Worm (Caenorhabditis elegans) whole organism, L4 larva: Measurements from ENCODE around the gene nas-4.

ENCODE experiments used
- aly-2 ChIP-seq: sonication (generic microtip); optimal IDR thresholded peaks from 2 replicates; lab custom pipeline; 2018; ENCODE audit warnings: missing biosample characterization, missing genetic modification characterization
- lin-39 ChIP-seq: fragments of 150-350 bp; optimal IDR thresholded peaks from 2 replicates; lab custom pipeline; 2014; ENCODE audit warnings: missing biosample characterization, missing genetic modification reagents, missing genetic modification characterization
- nhr-77 ChIP-seq: fragments of 150-350 bp; optimal IDR thresholded peaks from 2 replicates; lab custom pipeline; 2014; ENCODE audit warnings: missing biosample characterization, missing genetic modification characterization
- snpc-4 ChIP-seq: fragments of 150-350 bp; optimal IDR thresholded peaks from 2 replicates; lab custom pipeline; 2014; ENCODE audit warnings: missing biosample characterization, missing genetic modification characterization
- unc-39 ChIP-seq: sonication (generic microtip); optimal IDR thresholded peaks from 2 replicates; lab custom pipeline; 2017; ENCODE audit warnings: missing biosample characterization, missing genetic modification characterization

DNA sequence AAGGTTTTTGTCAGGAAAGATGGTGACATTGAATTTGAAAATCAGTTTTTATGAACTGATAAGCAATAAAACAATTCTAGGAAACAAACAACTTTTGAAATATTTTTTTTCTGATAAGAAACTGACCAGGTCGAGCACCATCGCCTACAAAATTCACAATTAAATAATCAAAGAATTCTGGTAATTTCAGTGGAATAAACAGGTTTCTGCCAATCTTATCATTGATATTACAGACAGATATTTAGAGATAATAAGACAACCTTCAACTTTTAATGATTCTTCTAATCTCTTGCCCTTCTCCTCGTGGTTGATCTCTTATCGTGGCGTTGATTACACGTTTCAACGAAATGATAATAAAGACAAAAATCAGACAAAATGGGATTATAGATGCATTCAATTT lies 19.1 kb downstream of the nas-4 start:
- TF ChIP-seq lin-39 (tag; lab: Kevin White, UChicago) (no peak), snpc-4 (tag; lab: Kevin White, UChicago) (no peak), nhr-77 (tag; lab: Kevin White, UChicago) (peak; percentile 31), aly-2 (no peak), unc-39 (tag; lab: Kevin White, UChicago) (no peak)
